Worm (Caenorhabditis elegans): ENCODE results near the gene sox-4.

DNA sequence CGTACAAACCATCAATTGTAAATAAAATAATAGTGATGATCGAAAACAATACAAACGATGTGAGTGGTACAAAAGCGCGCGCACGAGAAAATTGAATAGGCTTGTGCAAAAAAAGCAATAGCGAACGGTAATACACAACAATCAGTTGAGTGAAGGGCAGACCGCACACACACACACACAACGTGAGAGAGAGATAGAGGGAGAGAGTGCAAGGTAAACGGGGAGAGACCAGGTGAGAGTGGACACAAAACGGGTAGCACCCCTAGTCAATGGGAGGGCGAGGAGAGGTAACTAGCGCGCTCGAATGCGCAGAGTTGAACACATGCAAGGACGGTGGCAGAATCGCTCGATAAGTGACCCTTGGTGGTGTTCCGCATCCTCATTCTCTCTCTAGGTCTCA lies 36.6 kb downstream of the sox-4 start:
- no peak for TF ChIP-seq B0336.3 (GFP tag; IDR thresholded peaks at IDR 0.05)
- no peak for TF ChIP-seq dpl-1 (GFP tag; optimal IDR thresholded peaks at IDR 0.05)
- TF ChIP-seq cebp-1 (GFP tag; IDR thresholded peaks at IDR 0.05), result peak; percentile 23; the same call in 1 of the 2 replicates
- peak; percentile 45 for TF ChIP-seq cebp-1 (tag; optimal IDR thresholded peaks at IDR 0.05)
- TF ChIP-seq hmg-1.2 (GFP tag; IDR thresholded peaks at IDR 0.05), result peak; percentile 42; the same call in 1 of the 2 replicates
- TF ChIP-seq ceh-79 (tag; optimal IDR thresholded peaks at IDR 0.05), result no peak
- no peak for TF ChIP-seq madf-8 (GFP tag; conservative IDR thresholded peaks at IDR 0.05)

All from whole organism, young adult.